Fruit fly (Drosophila melanogaster) whole organism, embryonic: ENCODE results near the gene Mvb12.

Experiments
- Asciz ChIP-seq: fragments of 200-800 bp; sonication (Bioruptor generic); optimal IDR thresholded peaks from 2 replicates; lab custom pipeline; 2017; ENCODE audit warnings: missing biosample characterization, mild to moderate bottlenecking, missing genetic modification characterization, missing genetic modification reagents
- Atf-2 ChIP-seq: fragments of 200-800 bp; sonication (Bioruptor generic); optimal IDR thresholded peaks from 2 replicates; lab custom pipeline; 2016; ENCODE audit warnings: missing biosample characterization, missing genetic modification characterization
- C15 ChIP-seq: fragments of 200-800 bp; sonication (Bioruptor generic); IDR thresholded peaks from 3 replicates; pipeline ENCODE4 v1.3.6; 2022; ENCODE audit warnings: missing biosample characterization, missing genetic modification characterization
- CG10366 ChIP-seq: fragments of 200-800 bp; sonication (Bioruptor generic); IDR thresholded peaks from 2 replicates; pipeline ENCODE4 v1.3.6; 2022; ENCODE audit warnings: missing biosample characterization, missing genetic modification characterization
- CG10431 ChIP-seq: fragments of 200-800 bp; sonication (Bioruptor generic); optimal IDR thresholded peaks from 3 replicates; lab custom pipeline; 2018; ENCODE audit warnings: missing biosample characterization, mild to moderate bottlenecking, missing genetic modification characterization
- CG10959 ChIP-seq: fragments of 200-800 bp; sonication (Bioruptor generic); IDR thresholded peaks from 2 replicates; pipeline ENCODE4 v1.3.6; 2022; ENCODE audit warnings: missing biosample characterization, missing genetic modification characterization
- CG11093 ChIP-seq: fragments of 200-800 bp; sonication (Bioruptor generic); IDR thresholded peaks from 3 replicates; pipeline ENCODE4 v1.3.6; 2022; ENCODE audit warnings: missing biosample characterization, missing genetic modification characterization
- CG11456 ChIP-seq: fragments of 200-800 bp; sonication (Bioruptor generic); IDR thresholded peaks from 3 replicates; pipeline ENCODE4 v1.3.6; 2022; ENCODE audit warnings: missing biosample characterization, missing genetic modification characterization
- CG15514 ChIP-seq: fragments of 200-800 bp; sonication (Bioruptor generic); optimal IDR thresholded peaks from 3 replicates; lab custom pipeline; 2017; ENCODE audit warnings: missing biosample characterization, missing genetic modification characterization, mild to moderate bottlenecking, moderate library complexity, missing genetic modification reagents
- CG1647 ChIP-seq: fragments of 200-800 bp; sonication (Bioruptor generic); optimal IDR thresholded peaks from 3 replicates; lab custom pipeline; 2016; ENCODE audit warnings: missing biosample characterization, missing genetic modification characterization
- CG17912 ChIP-seq: fragments of 200-800 bp; sonication (Bioruptor generic); optimal IDR thresholded peaks from 2 replicates; lab custom pipeline; 2018; ENCODE audit warnings: missing biosample characterization, mild to moderate bottlenecking, missing genetic modification characterization
- CG1792 ChIP-seq: fragments of 200-800 bp; sonication (Bioruptor generic); optimal IDR thresholded peaks from 2 replicates; lab custom pipeline; 2016; ENCODE audit warnings: missing biosample characterization, missing genetic modification characterization
- CG2875 ChIP-seq: fragments of 200-800 bp; sonication (Bioruptor generic); optimal IDR thresholded peaks from 2 replicates; lab custom pipeline; 2017; ENCODE audit warnings: missing biosample characterization, mild to moderate bottlenecking, missing genetic modification characterization, missing genetic modification reagents
- CG2889 ChIP-seq: fragments of 200-800 bp; sonication (Bioruptor generic); IDR thresholded peaks from 3 replicates; pipeline ENCODE4 v1.3.6; 2022; ENCODE audit warnings: missing biosample characterization, missing genetic modification characterization
- CG32767 ChIP-seq: fragments of 200-800 bp; sonication (Bioruptor generic); IDR thresholded peaks from 2 replicates; pipeline ENCODE4 v1.3.6; 2022; ENCODE audit warnings: missing biosample characterization, missing genetic modification characterization
- CG42726 ChIP-seq: fragments of 200-800 bp; sonication (Bioruptor generic); IDR thresholded peaks from 2 replicates; pipeline ENCODE4 v1.3.6; 2022; ENCODE audit warnings: missing biosample characterization, missing genetic modification characterization; ENCODE audit not compliant: partially characterized antibody
- CG4360 ChIP-seq: fragments of 200-800 bp; sonication (Bioruptor generic); IDR thresholded peaks from 2 replicates; pipeline ENCODE4 v1.3.6; 2022; ENCODE audit warnings: missing biosample characterization, missing genetic modification characterization
- CG4854 ChIP-seq: fragments of 200-800 bp; sonication (Bioruptor generic); optimal IDR thresholded peaks from 2 replicates; lab custom pipeline; 2016; ENCODE audit warnings: missing biosample characterization, missing genetic modification characterization, inconsistent platforms
- CG5245 ChIP-seq: fragments of 200-800 bp; sonication (Bioruptor generic); optimal IDR thresholded peaks from 3 replicates; lab custom pipeline; 2016; ENCODE audit warnings: missing biosample characterization, missing genetic modification characterization
- CG6765 ChIP-seq: fragments of 200-800 bp; sonication (Bioruptor generic); optimal IDR thresholded peaks from 3 replicates; lab custom pipeline; 2017; ENCODE audit warnings: missing biosample characterization, mild to moderate bottlenecking, missing genetic modification characterization
- CG7372 ChIP-seq: fragments of 200-800 bp; sonication (Bioruptor generic); IDR thresholded peaks from 2 replicates; pipeline ENCODE4 v1.3.6; 2022; ENCODE audit warnings: missing biosample characterization, missing genetic modification characterization
- CG8089 ChIP-seq: fragments of 200-800 bp; sonication (Bioruptor generic); optimal IDR thresholded peaks from 3 replicates; lab custom pipeline; 2016; ENCODE audit warnings: missing biosample characterization, missing genetic modification characterization
- CG9797 ChIP-seq: fragments of 200-800 bp; sonication (Bioruptor generic); optimal IDR thresholded peaks from 3 replicates; lab custom pipeline; 2018; ENCODE audit warnings: missing biosample characterization, mild to moderate bottlenecking, missing genetic modification characterization
- CHES-1-like ChIP-seq: fragments of 200-800 bp; sonication (Bioruptor generic); optimal IDR thresholded peaks from 2 replicates; lab custom pipeline; 2016; ENCODE audit warnings: missing biosample characterization, missing genetic modification characterization
- CoRest ChIP-seq: fragments of 200-800 bp; sonication (Bioruptor generic); optimal IDR thresholded peaks from 3 replicates; lab custom pipeline; 2018; ENCODE audit warnings: missing biosample characterization, mild to moderate bottlenecking, missing genetic modification characterization, moderate library complexity
- D19B ChIP-seq: fragments of 200-800 bp; sonication (Bioruptor generic); optimal IDR thresholded peaks from 2 replicates; lab custom pipeline; 2017; ENCODE audit warnings: missing biosample characterization, mild to moderate bottlenecking, missing genetic modification characterization
- Dek ChIP-seq: fragments of 200-800 bp; sonication (Bioruptor generic); optimal IDR thresholded peaks from 3 replicates; lab custom pipeline; 2019; ENCODE audit warnings: missing biosample characterization, mild to moderate bottlenecking, missing genetic modification characterization, moderate library complexity
- Dfd ChIP-seq, 2 experiments: fragments of >200 bp; optimal IDR thresholded peaks; 2 replicates each; lab custom pipeline; 2017; ENCODE audit warnings: missing biosample characterization in 2 of 2, missing genetic modification characterization in 2 of 2
- Fer2 ChIP-seq: fragments of 200-800 bp; sonication (Bioruptor generic); optimal IDR thresholded peaks from 2 replicates; lab custom pipeline; 2018; ENCODE audit warnings: missing biosample characterization, mild to moderate bottlenecking, missing genetic modification characterization, moderate library complexity
- Gug ChIP-seq: fragments of 200-800 bp; sonication (Bioruptor generic); IDR thresholded peaks from 4 replicates; pipeline ENCODE4 v1.3.6; 2022; ENCODE audit warnings: missing biosample characterization, missing genetic modification characterization
- Hr39 ChIP-seq: fragments of >200 bp; optimal IDR thresholded peaks from 2 replicates; lab custom pipeline; 2017
- Mrtf ChIP-seq: fragments of 200-800 bp; sonication (Bioruptor generic); IDR thresholded peaks from 3 replicates; pipeline ENCODE4 v1.3.6; 2022; ENCODE audit warnings: missing biosample characterization, missing genetic modification characterization
- PHDP ChIP-seq: fragments of 200-800 bp; sonication (Bioruptor generic); optimal IDR thresholded peaks from 3 replicates; lab custom pipeline; 2018; ENCODE audit warnings: missing biosample characterization, mild to moderate bottlenecking, missing genetic modification characterization, moderate library complexity
- Sox102F ChIP-seq: fragments of 200-800 bp; sonication (Bioruptor generic); optimal IDR thresholded peaks from 2 replicates; lab custom pipeline; 2018; ENCODE audit warnings: missing biosample characterization, mild to moderate bottlenecking, missing genetic modification characterization, moderate library complexity
- Sry-β ChIP-seq: fragments of 200-800 bp; sonication (Bioruptor generic); optimal IDR thresholded peaks from 2 replicates; lab custom pipeline; 2018; ENCODE audit warnings: missing biosample characterization, mild to moderate bottlenecking, missing genetic modification characterization, moderate library complexity
- Xrp1 ChIP-seq: fragments of 200-800 bp; sonication (Bioruptor generic); IDR thresholded peaks from 2 replicates; pipeline ENCODE4 v1.3.6; 2022; ENCODE audit warnings: missing biosample characterization, missing genetic modification characterization
- ase ChIP-seq: fragments of 200-800 bp; sonication (Bioruptor generic); IDR thresholded peaks from 3 replicates; pipeline ENCODE4 v1.3.6; 2022; ENCODE audit warnings: missing biosample characterization, missing genetic modification characterization
- cg ChIP-seq: fragments of 200-800 bp; sonication (Bioruptor generic); optimal IDR thresholded peaks from 3 replicates; lab custom pipeline; 2019; ENCODE audit warnings: missing biosample characterization, mild to moderate bottlenecking, missing genetic modification characterization, moderate library complexity
- corto ChIP-seq: fragments of 200-800 bp; sonication (Bioruptor generic); optimal IDR thresholded peaks from 2 replicates; lab custom pipeline; 2016; ENCODE audit warnings: missing biosample characterization, mild to moderate bottlenecking, missing genetic modification characterization, moderate library complexity
- dmrt11E ChIP-seq: fragments of 200-800 bp; sonication (Bioruptor generic); optimal IDR thresholded peaks from 3 replicates; lab custom pipeline; 2018; ENCODE audit warnings: missing biosample characterization, mild to moderate bottlenecking, missing genetic modification characterization, moderate library complexity
- exex ChIP-seq: fragments of 200-800 bp; sonication (Bioruptor generic); optimal IDR thresholded peaks from 4 replicates; lab custom pipeline; 2018; ENCODE audit warnings: missing biosample characterization, mild to moderate bottlenecking, missing genetic modification characterization, moderate library complexity
- fd3F ChIP-seq: fragments of 200-800 bp; sonication (Bioruptor generic); optimal IDR thresholded peaks from 2 replicates; lab custom pipeline; 2018; ENCODE audit warnings: missing biosample characterization, mild to moderate bottlenecking, missing genetic modification characterization, moderate library complexity
- gcm2 ChIP-seq: fragments of 200-800 bp; sonication (Bioruptor generic); optimal IDR thresholded peaks from 2 replicates; lab custom pipeline; 2016; ENCODE audit warnings: missing biosample characterization, missing genetic modification characterization
- gro ChIP-seq: fragments of 200-800 bp; sonication (Bioruptor generic); optimal IDR thresholded peaks from 2 replicates; lab custom pipeline; 2016; ENCODE audit warnings: missing biosample characterization, missing genetic modification characterization
- gsb ChIP-seq: fragments of 200-800 bp; sonication (Bioruptor generic); IDR thresholded peaks from 2 replicates; pipeline ENCODE4 v1.3.6; 2022; ENCODE audit warnings: missing biosample characterization, missing genetic modification characterization
- jing ChIP-seq: fragments of 200-800 bp; sonication (Bioruptor generic); optimal IDR thresholded peaks from 2 replicates; lab custom pipeline; 2018; ENCODE audit warnings: missing biosample characterization, mild to moderate bottlenecking, missing genetic modification characterization
- kay ChIP-seq: fragments of 200-800 bp; sonication (Bioruptor generic); optimal IDR thresholded peaks from 2 replicates; lab custom pipeline; 2016; ENCODE audit warnings: missing biosample characterization, missing genetic modification characterization
- odd ChIP-seq: fragments of 200-800 bp; sonication (Bioruptor generic); optimal IDR thresholded peaks from 2 replicates; lab custom pipeline; 2017; ENCODE audit warnings: missing biosample characterization, mild to moderate bottlenecking, missing genetic modification characterization
- psq ChIP-seq: fragments of 200-800 bp; sonication (Bioruptor generic); optimal IDR thresholded peaks from 2 replicates; lab custom pipeline; 2017; ENCODE audit warnings: missing biosample characterization, missing genetic modification characterization
- ssp ChIP-seq: fragments of 200-800 bp; sonication (Bioruptor generic); IDR thresholded peaks from 2 replicates; pipeline ENCODE4 v1.3.6; 2022; ENCODE audit warnings: missing biosample characterization, missing genetic modification characterization
- tna ChIP-seq: fragments of 200-800 bp; sonication (Bioruptor generic); IDR thresholded peaks from 2 replicates; pipeline ENCODE4 v1.3.6; 2022; ENCODE audit warnings: missing biosample characterization, missing genetic modification characterization; ENCODE audit not compliant: partially characterized antibody
- yki ChIP-seq: fragments of >200 bp; optimal IDR thresholded peaks from 3 replicates; lab custom pipeline; 2018

Mvb12 gene

dm6 chrX:18085470-18085797 is 15.7 kb downstream of the Mvb12 start, which contains the start of gene Ada3 (continued):
- TF ChIP-seq CG9797 (GFP tag; lab: Kevin White, UChicago) = peak; percentile 74
- peak; percentile 71 for TF ChIP-seq Atf-2 (GFP tag; lab: Kevin White, UChicago)
- no peak for TF ChIP-seq yki
- no peak for TF ChIP-seq CG4360 (GFP tag; lab: Robert Waterston, UW)
- TF ChIP-seq ase (GFP tag; lab: Robert Waterston, UW) = 0 out of 3 replicates have a peak, but pooled peaks have one; percentile 26
- TF ChIP-seq gsb (GFP tag; lab: Robert Waterston, UW) = no peak
- TF ChIP-seq CG5245 = peak; percentile 41
- peak; percentile 46 for TF ChIP-seq fd3F (GFP tag; lab: Kevin White, UChicago)
- TF ChIP-seq odd (GFP tag; lab: Kevin White, UChicago) = peak; percentile 53
- peak; percentile 27 for TF ChIP-seq kay (GFP tag; lab: Kevin White, UChicago)
- TF ChIP-seq psq (GFP tag; lab: Kevin White, UChicago) = peak; percentile 24
- TF ChIP-seq CG11093 (GFP tag; lab: Robert Waterston, UW) = peak; percentile 50; the same call in 1 of the 3 replicates
- no peak for TF ChIP-seq CG2875 (GFP tag; lab: Kevin White, UChicago)
- TF ChIP-seq CG32767 = no peak
- TF ChIP-seq Hr39 = no peak
- peak; percentile 76 for TF ChIP-seq CG11456 (GFP tag; lab: Robert Waterston, UW)
- peak; percentile 65 for TF ChIP-seq PHDP
- peak; percentile 75 for TF ChIP-seq CHES-1-like (GFP tag; lab: Kevin White, UChicago)
- TF ChIP-seq Gug (GFP tag; lab: Robert Waterston, UW) = peak; percentile 60; the same call in 2 of the 4 replicates
- peak; percentile 13 for TF ChIP-seq exex (tag; lab: Kevin White, UChicago)
- peak; percentile 68 for TF ChIP-seq Xrp1 (GFP tag; lab: Robert Waterston, UW)
- peak; percentile 52 for TF ChIP-seq CG4854 (GFP tag; lab: Kevin White, UChicago)
- TF ChIP-seq Dfd (GFP tag; optimal IDR thresholded peaks at IDR 0.05; lab: Kevin White, UChicago) = peak in 1 of 2 experiments; percentile 23
- no peak for TF ChIP-seq cg (GFP tag; lab: Kevin White, UChicago)
- peak; percentile 39 for TF ChIP-seq CG8089 (GFP tag; lab: Kevin White, UChicago)
- TF ChIP-seq CG6765 (GFP tag; lab: Kevin White, UChicago) = peak; percentile 48
- no peak for TF ChIP-seq Sry-β (GFP tag; lab: Kevin White, UChicago)
- peak; percentile 61 for TF ChIP-seq CG1792 (GFP tag; lab: Kevin White, UChicago)
- no peak for TF ChIP-seq corto (GFP tag; lab: Kevin White, UChicago)
- TF ChIP-seq Sox102F = peak; percentile 70
- peak; percentile 59 for TF ChIP-seq CG15514 (GFP tag; lab: Kevin White, UChicago)
- TF ChIP-seq CG10959 (GFP tag; lab: Robert Waterston, UW) = 0 out of 2 replicates have a peak, but pooled peaks have one; percentile 15
- TF ChIP-seq CoRest (tag; lab: Kevin White, UChicago) = peak; percentile 79
- peak; percentile 56; the same call in 1 of the 2 replicates for TF ChIP-seq CG7372 (GFP tag; lab: Robert Waterston, UW)
- TF ChIP-seq CG1647 (GFP tag; lab: Kevin White, UChicago) = peak; percentile 56
- peak; percentile 59 for TF ChIP-seq dmrt11E (tag; lab: Kevin White, UChicago)
- peak; percentile 20; the same call in 1 of the 2 replicates for TF ChIP-seq CG10366
- TF ChIP-seq jing = no peak
- TF ChIP-seq CG10431 (GFP tag; lab: Kevin White, UChicago) = no peak
- TF ChIP-seq CG17912 (GFP tag; lab: Kevin White, UChicago) = no peak
- TF ChIP-seq Dek (tag; lab: Kevin White, UChicago) = peak; percentile 39
- TF ChIP-seq Asciz (GFP tag; lab: Kevin White, UChicago) = peak; percentile 27
- TF ChIP-seq D19B (GFP tag; lab: Kevin White, UChicago) = peak; percentile 50
- TF ChIP-seq ssp (GFP tag; lab: Robert Waterston, UW) = peak; percentile 47
- peak; percentile 42 for TF ChIP-seq gcm2 (GFP tag; lab: Kevin White, UChicago)
- TF ChIP-seq gro (GFP tag; lab: Kevin White, UChicago) = peak; percentile 48
- peak; percentile 52; the same call in 1 of the 3 replicates for TF ChIP-seq C15 (GFP tag; lab: Robert Waterston, UW)
- 0 out of 3 replicates have a peak, but pooled peaks have one; percentile 61 for TF ChIP-seq Mrtf (GFP tag; lab: Robert Waterston, UW)
- TF ChIP-seq CG2889 (GFP tag; lab: Robert Waterston, UW) = peak; percentile 43; the same call in 1 of the 3 replicates
- TF ChIP-seq Fer2 = peak; percentile 73
- no peak for TF ChIP-seq CG42726 (GFP tag; lab: Robert Waterston, UW)
- TF ChIP-seq tna = no peak
